Worm (Caenorhabditis elegans) whole organism, L4 larva: ENCODE measurements around the gene imp-3.

ENCODE experiments used
- ama-1 ChIP-seq: fragments of 150-350 bp; optimal IDR thresholded peaks from 2 replicates; lab custom pipeline; 2014; ENCODE audit warnings: inconsistent platforms, mixed read lengths
- ceh-82 ChIP-seq: sonication (generic microtip); optimal IDR thresholded peaks from 2 replicates; lab custom pipeline; 2017; ENCODE audit warnings: missing biosample characterization, missing genetic modification characterization
- dpl-1 ChIP-seq: fragments of 150-350 bp; optimal IDR thresholded peaks from 2 replicates; lab custom pipeline; 2014; ENCODE audit warnings: missing biosample characterization, missing genetic modification reagents, missing genetic modification characterization
- hlh-30 ChIP-seq: sonication (generic microtip); optimal IDR thresholded peaks from 2 replicates; lab custom pipeline; 2017; ENCODE audit warnings: antibody characterized with exemption, mild to moderate bottlenecking, missing genetic modification characterization, missing compliant biosample characterization; ENCODE audit not compliant: insufficient read depth
- nhr-11 ChIP-seq: fragments of 150-350 bp; optimal IDR thresholded peaks from 2 replicates; lab custom pipeline; 2014; ENCODE audit warnings: missing biosample characterization, missing genetic modification characterization
- nhr-76 ChIP-seq: fragments of 150-350 bp; optimal IDR thresholded peaks from 2 replicates; lab custom pipeline; 2014; ENCODE audit warnings: missing biosample characterization, missing genetic modification characterization
- pha-4 ChIP-seq, 2 experiments: fragments of 150-350 bp in 1 of 2; fragments of 200-800 bp in 1 of 2; sonication (Bioruptor generic) in 1 of 2; IDR thresholded peaks in 1 of 2; optimal IDR thresholded peaks in 1 of 2; 2 replicates each; pipeline versions ENCODE4 v1.3.6 to Lab custom; 2014 to 2022; ENCODE audit warnings: missing genetic modification characterization in 2 of 2, missing genetic modification reagents in 2 of 2, missing biosample characterization in 1 of 2, missing compliant biosample characterization in 1 of 2
- sdz-12 ChIP-seq: fragments of 200-800 bp; sonication (Bioruptor generic); optimal IDR thresholded peaks from 2 replicates; lab custom pipeline; 2018; ENCODE audit warnings: mild to moderate bottlenecking, missing genetic modification characterization, missing compliant biosample characterization
- unc-62 ChIP-seq, 3 experiments: fragments of 150-350 bp in 1 of 3; sonication (generic microtip); optimal IDR thresholded peaks in 2 of 3; peaks in 1 of 3; 1 replicate in 1 of 3; 2 replicates in 2 of 3; lab custom pipeline; 2014 to 2017; ENCODE audit warnings: missing biosample characterization in 3 of 3, missing genetic modification characterization in 3 of 3, missing genetic modification reagents in 3 of 3, missing genotype in 1 of 3
- vab-7 ChIP-seq: fragments of 200-800 bp; sonication (Bioruptor generic); IDR thresholded peaks from 2 replicates; pipeline ENCODE4 v1.3.6; 2022; ENCODE audit warnings: missing genetic modification reagents, missing genetic modification characterization, missing compliant biosample characterization

DNA sequence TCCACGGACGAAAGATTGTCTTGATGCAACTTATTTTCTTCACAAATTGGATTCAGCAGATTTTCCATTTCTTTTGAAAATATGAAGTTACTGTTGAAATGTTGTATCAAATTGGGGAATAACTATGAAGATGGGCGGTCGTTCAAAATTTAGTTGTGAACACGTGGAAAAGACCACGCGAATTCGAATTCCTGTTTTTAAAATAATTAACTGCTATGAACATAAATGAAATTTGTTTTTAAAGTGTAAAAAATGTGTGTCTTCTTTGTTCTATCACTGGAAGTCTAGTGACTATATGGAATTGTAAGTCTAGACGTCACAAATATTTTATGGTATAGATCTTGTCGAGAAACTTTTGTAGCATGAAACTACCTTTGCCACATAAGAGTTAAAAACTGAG is 49.0 kb upstream of the imp-3 start, which contains the start of gene C06A6.7:
- TF ChIP-seq nhr-76 (tag; lab: Kevin White, UChicago): no peak
- no peak for TF ChIP-seq unc-62 (GFP tag; optimal IDR thresholded peaks at IDR 0.05 in 1 of 2; lab: Kevin White, UChicago)
- no peak for TF ChIP-seq unc-62 (tag; optimal IDR thresholded peaks at IDR 0.05; lab: Kevin White, UChicago)
- TF ChIP-seq vab-7 (GFP tag; lab: Robert Waterston, UW): no peak
- no peak for TF ChIP-seq ceh-82 (tag; lab: Kevin White, UChicago)
- TF ChIP-seq ama-1 (lab: Kevin White, UChicago): no peak
- TF ChIP-seq pha-4 (GFP tag; IDR thresholded peaks at IDR 0.05; lab: Robert Waterston, UW): no peak
- TF ChIP-seq pha-4 (tag; optimal IDR thresholded peaks at IDR 0.05; lab: Kevin White, UChicago): no peak
- TF ChIP-seq sdz-12 (GFP tag; lab: Kevin White, UChicago): no peak
- TF ChIP-seq nhr-11: no peak
- TF ChIP-seq hlh-30: no peak
- no peak for TF ChIP-seq dpl-1
